Worm (Caenorhabditis elegans): Measurements from ENCODE around the gene spk-1.
A peak's percentile ranks its signal among the peaks of the same experiment; 100 is the strongest.

spk-1 gene

DNA sequence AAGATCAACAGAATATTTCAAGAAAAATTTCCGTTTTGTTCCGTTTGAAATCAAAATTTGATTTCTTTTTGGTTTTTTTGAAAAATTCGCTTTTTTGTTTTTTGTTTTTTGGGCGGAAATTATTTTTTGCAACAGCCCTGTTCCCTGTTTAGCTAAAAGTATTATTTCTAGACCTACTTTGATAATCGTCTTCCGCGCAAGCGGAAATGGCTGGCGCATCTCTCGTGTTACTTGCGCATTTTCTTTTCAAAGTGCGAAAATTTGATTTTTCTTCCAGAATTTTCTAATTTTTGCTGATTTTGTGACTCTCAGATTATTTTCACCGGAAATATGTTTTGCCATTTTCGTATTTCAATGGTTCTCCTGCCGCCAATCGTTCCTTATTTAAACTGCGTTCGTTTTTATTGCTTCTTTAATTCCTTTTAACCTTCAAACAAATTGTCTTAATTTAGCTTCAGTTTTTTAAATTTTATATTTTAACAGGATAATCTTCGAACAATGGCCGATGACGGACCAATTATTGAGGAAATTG is 22.8 kb upstream of the spk-1 start, which contains the start of gene cpar-1 (continued):
- TF ChIP-seq ztf-6 (GFP tag; IDR thresholded peaks at IDR 0.05) (no peak), tlf-1 (GFP tag; optimal IDR thresholded peaks at IDR 0.05) (peak; percentile 15), efl-1 (GFP tag; optimal IDR thresholded peaks at IDR 0.05) (peak; percentile 78), Y67H2A.10 (GFP tag; conservative IDR thresholded peaks at IDR 0.05) (no peak), madf-8 (GFP tag; conservative IDR thresholded peaks at IDR 0.05) (peak; percentile 99), hmg-1.2 (GFP tag; IDR thresholded peaks at IDR 0.05) (no peak), Y79H2A.3 (GFP tag; conservative IDR thresholded peaks at IDR 0.05) (no peak), attf-3 (GFP tag; conservative IDR thresholded peaks at IDR 0.05) (no peak), hlh-26 (GFP tag; conservative IDR thresholded peaks at IDR 0.05) (no peak), rpc-1 (optimal IDR thresholded peaks at IDR 0.05) (no peak), rpc-1 (tag; optimal IDR thresholded peaks at IDR 0.05) (no peak), mel-28 (tag; optimal IDR thresholded peaks at IDR 0.05; ENCODE audit: borderline replicate concordance) (no peak), snpc-3.4 (tag; optimal IDR thresholded peaks at IDR 0.05) (peak; percentile 77), nhr-179 (tag; optimal IDR thresholded peaks at IDR 0.05) (no peak), lsl-1 (GFP tag; optimal IDR thresholded peaks at IDR 0.05) (peak; percentile 80), akir-1 (GFP tag; optimal IDR thresholded peaks at IDR 0.05) (no peak), egrh-3 (GFP tag; IDR thresholded peaks at IDR 0.05) (no peak), cebp-1 (GFP tag; IDR thresholded peaks at IDR 0.05) (no peak), cebp-1 (tag; optimal IDR thresholded peaks at IDR 0.05) (no peak), snpc-4 (GFP tag; optimal IDR thresholded peaks at IDR 0.05) (no peak), snpc-4 (tag; optimal IDR thresholded peaks at IDR 0.05) (no peak), aptf-3 (GFP tag; IDR thresholded peaks at IDR 0.05) (no peak), T07F8.4 (tag; optimal IDR thresholded peaks at IDR 0.05) (no peak), snpc-1.1 (tag; optimal IDR thresholded peaks at IDR 0.05; ENCODE audit: insufficient read depth) (peak; percentile 39), tbp1 (GFP tag; optimal IDR thresholded peaks at IDR 0.05) (no peak), ceh-79 (tag; optimal IDR thresholded peaks at IDR 0.05) (no peak), attf-6 (GFP tag; IDR thresholded peaks at IDR 0.05) (no peak), cebp-2 (GFP tag; IDR thresholded peaks at IDR 0.05) (no peak), ceh-91 (GFP tag; IDR thresholded peaks at IDR 0.05) (peak; percentile 61)

DNA sequence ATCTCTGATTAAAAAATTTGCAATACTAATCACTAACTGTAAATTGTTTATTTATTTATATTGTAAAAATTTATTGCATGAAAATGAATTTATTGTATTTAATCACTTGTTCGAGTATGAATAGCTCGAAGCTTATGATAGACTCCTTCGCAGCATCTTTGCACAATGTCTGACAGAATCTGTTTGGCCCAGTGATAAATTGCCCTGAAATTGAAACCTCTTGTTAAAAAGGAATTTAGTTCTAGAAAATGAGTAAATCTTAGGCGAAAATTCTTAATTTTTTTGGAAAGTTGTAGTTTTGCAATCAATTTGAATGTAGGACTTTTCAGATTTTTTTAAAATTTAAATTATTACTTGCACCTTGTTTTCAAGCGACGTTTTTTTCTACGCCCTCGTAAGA is 21.4 kb upstream of the spk-1 start:
- TF ChIP-seq xnd-1 (tag; optimal IDR thresholded peaks at IDR 0.05) (no peak), snpc-4 (GFP tag; optimal IDR thresholded peaks at IDR 0.05) (no peak), snpc-4 (tag; optimal IDR thresholded peaks at IDR 0.05) (peak in 1 of 4 experiments; percentile 13), Y95B8A.8 (GFP tag; IDR thresholded peaks at IDR 0.05) (no peak), lin-54 (GFP tag; optimal IDR thresholded peaks at IDR 0.05) (peak; percentile 5), ztf-26 (tag; optimal IDR thresholded peaks at IDR 0.05) (no peak), attf-3 (GFP tag; conservative IDR thresholded peaks at IDR 0.05) (no peak), rpc-1 (optimal IDR thresholded peaks at IDR 0.05) (no peak), rpc-1 (tag; optimal IDR thresholded peaks at IDR 0.05) (no peak), hlh-26 (GFP tag; conservative IDR thresholded peaks at IDR 0.05) (no peak), F39B2.1 (GFP tag; IDR thresholded peaks at IDR 0.05) (no peak), Y56A3A.18 (GFP tag; IDR thresholded peaks at IDR 0.05) (0 out of 2 replicates have a peak, but pooled peaks have one; percentile 19), unc-130 (GFP tag; optimal IDR thresholded peaks at IDR 0.05) (peak; percentile 19), ztf-6 (GFP tag; IDR thresholded peaks at IDR 0.05) (no peak), mxl-1 (tag; optimal IDR thresholded peaks at IDR 0.05) (no peak), mcd-1 (GFP tag; IDR thresholded peaks at IDR 0.05) (no peak), D2030.7 (GFP tag; IDR thresholded peaks at IDR 0.05) (0 out of 2 replicates have a peak, but pooled peaks have one; percentile 16), nfya-1 (tag; optimal IDR thresholded peaks at IDR 0.05; ENCODE audit: borderline replicate concordance, insufficient read depth) (no peak), nhr-179 (tag; optimal IDR thresholded peaks at IDR 0.05) (no peak), attf-5 (GFP tag; optimal IDR thresholded peaks at IDR 0.05) (peak; percentile 3), him-1 (tag; optimal IDR thresholded peaks at IDR 0.05) (peak; percentile 77), Y79H2A.3 (GFP tag; conservative IDR thresholded peaks at IDR 0.05) (no peak), C17E4.6 (GFP tag; IDR thresholded peaks at IDR 0.05) (no peak), F33H1.4 (GFP tag; IDR thresholded peaks at IDR 0.05) (0 out of 2 replicates have a peak, but pooled peaks have one; percentile 5), dpff-1 (tag; optimal IDR thresholded peaks at IDR 0.05) (no peak), snpc-1.3 (tag; optimal IDR thresholded peaks at IDR 0.05; ENCODE audit: insufficient read depth) (no peak), lin-26 (GFP tag; IDR thresholded peaks at IDR 0.05) (no peak), egrh-3 (GFP tag; IDR thresholded peaks at IDR 0.05) (no peak)
